Worm (Caenorhabditis elegans) whole organism, L2 larva: ENCODE results near the gene spk-1.
A peak's percentile ranks its signal among the peaks of the same experiment; 100 is the strongest.

ENCODE experiments used
- C34F6.9 ChIP-seq: fragments of 150-350 bp; optimal IDR thresholded peaks from 2 replicates; lab custom pipeline; 2014; ENCODE audit warnings: missing biosample characterization, missing genetic modification characterization
- R02D3.7 ChIP-seq: fragments of 150-350 bp; optimal IDR thresholded peaks from 2 replicates; lab custom pipeline; 2014; ENCODE audit warnings: missing biosample characterization, missing genetic modification characterization
- Y55F3AM.14 ChIP-seq: fragments of 200-800 bp; sonication (Bioruptor generic); optimal IDR thresholded peaks from 2 replicates; lab custom pipeline; 2018; ENCODE audit warnings: mild to moderate bottlenecking, missing genetic modification characterization, missing compliant biosample characterization
- alr-1 ChIP-seq: fragments of 150-350 bp; optimal IDR thresholded peaks from 2 replicates; lab custom pipeline; 2014; ENCODE audit warnings: missing biosample characterization, missing genetic modification characterization
- ama-1 ChIP-seq: fragments of 150-350 bp; optimal IDR thresholded peaks from 2 replicates; lab custom pipeline; 2018; ENCODE audit warnings: inconsistent platforms
- blmp-1 ChIP-seq: sonication (generic microtip); optimal IDR thresholded peaks from 2 replicates; lab custom pipeline; 2017; ENCODE audit warnings: missing genetic modification characterization, mild to moderate bottlenecking, missing compliant biosample characterization, antibody characterized with exemption, moderate library complexity; ENCODE audit not compliant: insufficient read depth
- ceh-16 ChIP-seq: fragments of 150-350 bp; optimal IDR thresholded peaks from 2 replicates; lab custom pipeline; 2014; ENCODE audit warnings: missing biosample characterization, missing genetic modification characterization
- ceh-82 ChIP-seq: fragments of 150-350 bp; optimal IDR thresholded peaks from 2 replicates; lab custom pipeline; 2014; ENCODE audit warnings: missing biosample characterization, missing genetic modification characterization
- crh-2 ChIP-seq: sonication (generic microtip); optimal IDR thresholded peaks from 2 replicates; lab custom pipeline; 2017; ENCODE audit warnings: missing biosample characterization, missing genetic modification characterization
- dmd-4 ChIP-seq: sonication (generic microtip); optimal IDR thresholded peaks from 2 replicates; lab custom pipeline; 2017; ENCODE audit warnings: missing biosample characterization, missing genetic modification characterization
- egl-27 ChIP-seq: sonication (generic microtip); optimal IDR thresholded peaks from 3 replicates; lab custom pipeline; 2017; ENCODE audit warnings: missing biosample characterization, missing genetic modification reagents, missing genetic modification characterization
- elt-3 ChIP-seq: sonication (generic microtip); optimal IDR thresholded peaks from 2 replicates; lab custom pipeline; 2017; ENCODE audit warnings: missing biosample characterization, missing genetic modification characterization
- gmeb-1 ChIP-seq: fragments of 150-350 bp; optimal IDR thresholded peaks from 2 replicates; lab custom pipeline; 2014; ENCODE audit warnings: missing biosample characterization, missing genetic modification characterization
- lin-13 ChIP-seq: fragments of 150-350 bp; optimal IDR thresholded peaks from 2 replicates; lab custom pipeline; 2014; ENCODE audit warnings: missing biosample characterization, missing genetic modification reagents, missing genetic modification characterization
- lin-39 ChIP-seq: fragments of 150-350 bp; optimal IDR thresholded peaks from 2 replicates; lab custom pipeline; 2014; ENCODE audit warnings: missing biosample characterization, missing genetic modification reagents, missing genetic modification characterization
- lsy-2 ChIP-seq, 2 experiments: fragments of 150-350 bp in 1 of 2; sonication (generic microtip) in 1 of 2; optimal IDR thresholded peaks; 2 replicates each; lab custom pipeline; 2014 to 2017; ENCODE audit warnings: missing biosample characterization in 2 of 2, missing genetic modification characterization in 2 of 2
- mdl-1 ChIP-seq, 2 experiments: fragments of 150-350 bp in 1 of 2; sonication (generic microtip) in 1 of 2; optimal IDR thresholded peaks; 2 replicates each; lab custom pipeline; 2017; ENCODE audit warnings: missing biosample characterization in 2 of 2, missing genetic modification characterization in 2 of 2
- nhr-10 ChIP-seq: sonication (generic microtip); optimal IDR thresholded peaks from 2 replicates; lab custom pipeline; 2017; ENCODE audit warnings: missing biosample characterization, missing genetic modification characterization
- nhr-12 ChIP-seq: fragments of 150-350 bp; optimal IDR thresholded peaks from 2 replicates; lab custom pipeline; 2014; ENCODE audit warnings: missing biosample characterization, missing genetic modification characterization
- nhr-129 ChIP-seq: fragments of 150-350 bp; optimal IDR thresholded peaks from 2 replicates; lab custom pipeline; 2014; ENCODE audit warnings: missing biosample characterization, missing genetic modification characterization
- nhr-21 ChIP-seq: fragments of 150-350 bp; optimal IDR thresholded peaks from 2 replicates; lab custom pipeline; 2014; ENCODE audit warnings: missing biosample characterization, missing genetic modification characterization
- nhr-237 ChIP-seq: fragments of 150-350 bp; optimal IDR thresholded peaks from 2 replicates; lab custom pipeline; 2014; ENCODE audit warnings: missing biosample characterization, missing genetic modification characterization
- nhr-25 ChIP-seq: fragments of 150-350 bp; sonication (generic microtip); optimal IDR thresholded peaks from 3 replicates; lab custom pipeline; 2014; ENCODE audit warnings: missing biosample characterization, missing genetic modification characterization
- nhr-6 ChIP-seq: fragments of 150-350 bp; optimal IDR thresholded peaks from 2 replicates; lab custom pipeline; 2014; ENCODE audit warnings: missing biosample characterization, missing genetic modification characterization
- nhr-77 ChIP-seq: fragments of 150-350 bp; optimal IDR thresholded peaks from 2 replicates; lab custom pipeline; 2014; ENCODE audit warnings: missing biosample characterization, missing genetic modification characterization
- sem-4 ChIP-seq: fragments of 150-350 bp; optimal IDR thresholded peaks from 2 replicates; lab custom pipeline; 2014; ENCODE audit warnings: missing biosample characterization, missing genetic modification reagents, missing genetic modification characterization
- skn-1 ChIP-seq: sonication (generic microtip); optimal IDR thresholded peaks from 2 replicates; lab custom pipeline; 2017; ENCODE audit warnings: missing biosample characterization, missing genetic modification characterization
- sma-3 ChIP-seq: sonication (generic microtip); optimal IDR thresholded peaks from 2 replicates; lab custom pipeline; 2016; ENCODE audit warnings: missing genetic modification reagents, missing genetic modification characterization, missing compliant biosample characterization
- sma-9 ChIP-seq, 2 experiments: fragments of 150-350 bp in 1 of 2; sonication (generic microtip) in 1 of 2; optimal IDR thresholded peaks; 2 replicates each; lab custom pipeline; 2014 to 2016; ENCODE audit warnings: missing genetic modification characterization in 2 of 2, mild to moderate bottlenecking in 1 of 2, missing biosample characterization in 1 of 2, missing compliant biosample characterization in 1 of 2, missing genetic modification reagents in 1 of 2, moderate library complexity in 1 of 2
- unc-39 ChIP-seq: fragments of 150-350 bp; optimal IDR thresholded peaks from 2 replicates; lab custom pipeline; 2014; ENCODE audit warnings: missing biosample characterization, missing genetic modification characterization
- unc-55 ChIP-seq: fragments of 150-350 bp; sonication (generic microtip); optimal IDR thresholded peaks from 3 replicates; lab custom pipeline; 2014; ENCODE audit warnings: missing biosample characterization, missing genetic modification reagents, missing genetic modification characterization
- unc-62 ChIP-seq: fragments of 150-350 bp; optimal IDR thresholded peaks from 2 replicates; lab custom pipeline; 2014; ENCODE audit warnings: missing biosample characterization, missing genetic modification reagents, missing genetic modification characterization
- zag-1 ChIP-seq: fragments of 150-350 bp; optimal IDR thresholded peaks from 2 replicates; lab custom pipeline; 2014; ENCODE audit warnings: missing biosample characterization, missing genetic modification characterization
- ztf-11 ChIP-seq: sonication (generic microtip); optimal IDR thresholded peaks from 2 replicates; lab custom pipeline; 2017; ENCODE audit warnings: missing biosample characterization, missing genetic modification characterization
- ztf-4 ChIP-seq: fragments of 150-350 bp; optimal IDR thresholded peaks from 2 replicates; lab custom pipeline; 2014; ENCODE audit warnings: missing biosample characterization, missing genetic modification characterization

spk-1 gene

ce11 chrIII:9488431-9488830, 32.0 kb downstream of the spk-1 start, which contains the start of gene nlp-36:
Gene nlp-36, plus strand, starts transcription at chrIII:9488731.
- no peak for TF ChIP-seq nhr-237
- TF ChIP-seq lsy-2 (tag; optimal IDR thresholded peaks at IDR 0.05; lab: Kevin White, UChicago): peak in 1 of 2 experiments; percentile 2

DNA sequence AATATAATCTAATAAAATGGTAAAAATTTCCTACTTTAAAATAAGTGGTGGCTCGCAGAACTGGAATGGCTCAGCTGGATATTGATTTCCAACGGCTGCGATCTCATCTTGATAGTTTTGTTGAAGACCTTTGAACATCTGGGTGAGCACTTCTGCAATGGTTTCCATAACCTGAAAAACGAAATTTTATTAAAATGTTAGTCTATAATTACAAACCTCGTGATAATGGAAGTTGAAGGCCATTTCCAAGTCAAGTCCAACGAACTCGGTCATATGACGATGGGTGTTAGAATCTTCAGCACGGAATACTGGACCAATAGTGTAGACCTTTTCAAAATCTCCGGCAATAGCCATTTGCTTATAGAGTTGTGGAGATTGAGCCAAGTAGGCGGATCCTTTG, 33.4 kb downstream of the spk-1 start:
- no peak for TF ChIP-seq crh-2
- no peak for TF ChIP-seq ama-1 (lab: Kevin White, UChicago)
- TF ChIP-seq egl-27 (tag; lab: Kevin White, UChicago): no peak
- no peak for TF ChIP-seq nhr-6 (tag; lab: Kevin White, UChicago)

ce11 chrIII:9490783-9491547, 34.6 kb downstream of the spk-1 start, which contains the start of the genes dars-1 and ctr-9:
Gene dars-1, minus strand, starts transcription at chrIII:9491215.
Gene ctr-9, plus strand, starts transcription at chrIII:9491396.
- TF ChIP-seq C34F6.9 (tag; lab: Kevin White, UChicago): peak; percentile 5
- TF ChIP-seq Y55F3AM.14 (GFP tag; lab: Kevin White, UChicago): no peak
- TF ChIP-seq zag-1: no peak
- no peak for TF ChIP-seq nhr-77
- no peak for TF ChIP-seq ama-1 (lab: Kevin White, UChicago)
- no peak for TF ChIP-seq ztf-4 (tag; lab: Kevin White, UChicago)
- TF ChIP-seq nhr-6 (tag; lab: Kevin White, UChicago): no peak
- TF ChIP-seq sma-3 (GFP tag; lab: Kevin White, UChicago): no peak
- TF ChIP-seq unc-55: peak; percentile 18
- no peak for TF ChIP-seq nhr-10
- no peak for TF ChIP-seq egl-27 (tag; lab: Kevin White, UChicago)
- peak; percentile 66 for TF ChIP-seq nhr-129 (tag; lab: Kevin White, UChicago)
- TF ChIP-seq dmd-4 (tag; lab: Kevin White, UChicago): no peak
- peak in 1 of 2 experiments; percentile 51 for TF ChIP-seq lsy-2 (tag; optimal IDR thresholded peaks at IDR 0.05; lab: Kevin White, UChicago)
- no peak for TF ChIP-seq ztf-11 (tag; lab: Kevin White, UChicago)
- TF ChIP-seq, all 48 proteins: peak for 4

DNA sequence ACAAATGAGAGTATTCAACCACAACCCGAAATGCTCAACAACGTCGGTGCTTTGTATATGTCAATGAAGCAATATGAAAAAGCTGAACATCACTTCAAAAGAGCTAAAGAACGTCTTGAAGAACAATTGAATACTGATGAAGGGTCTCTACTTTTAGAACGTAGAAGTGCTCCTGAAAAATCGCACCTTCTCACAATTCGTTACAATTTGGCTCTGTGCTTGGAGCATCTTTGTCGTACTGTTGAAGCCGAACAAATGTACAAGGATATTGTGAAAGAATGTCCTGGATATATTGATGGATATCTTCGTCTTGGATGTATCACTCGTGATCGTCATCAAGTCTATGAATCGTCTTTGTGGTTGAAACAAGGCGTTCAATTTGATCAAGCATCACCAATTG, 37.8 kb downstream of the spk-1 start:
- TF ChIP-seq R02D3.7 (no peak), unc-39 (tag; lab: Kevin White, UChicago) (no peak), nhr-12 (no peak), zag-1 (no peak), lin-39 (tag; lab: Kevin White, UChicago) (no peak), skn-1 (tag; lab: Kevin White, UChicago) (no peak), ceh-16 (no peak), blmp-1 (tag; lab: Kevin White, UChicago) (no peak), sma-9 (GFP tag; optimal IDR thresholded peaks at IDR 0.05; lab: Kevin White, UChicago) (no peak), sma-9 (tag; optimal IDR thresholded peaks at IDR 0.05; lab: Kevin White, UChicago) (no peak)

- TF ChIP-seq gmeb-1 (tag; lab: Kevin White, UChicago) (no peak), nhr-237 (no peak), mdl-1 (tag; optimal IDR thresholded peaks at IDR 0.05; lab: Kevin White, UChicago) (no peak), elt-3 (no peak), nhr-10 (no peak), ztf-4 (tag; lab: Kevin White, UChicago) (no peak), sem-4 (tag; lab: Kevin White, UChicago) (no peak), ceh-82 (tag; lab: Kevin White, UChicago) (no peak), nhr-25 (no peak), nhr-21 (no peak)
Observed at ce11 chrIII:9496083-9496482, 39.7 kb downstream of the spk-1 start.

- TF ChIP-seq unc-62 (GFP tag; lab: Kevin White, UChicago) (no peak), alr-1 (tag; lab: Kevin White, UChicago) (no peak), lin-13 (GFP tag; lab: Kevin White, UChicago) (no peak)
Observed at ce11 chrIII:9497412-9497811, 41.0 kb downstream of the spk-1 start.
